Fruit fly (Drosophila melanogaster) whole organism, embryonic: Measurements from ENCODE around the gene mirr.

Experiments used
- Asciz ChIP-seq: fragments of 200-800 bp; sonication (Bioruptor generic); optimal IDR thresholded peaks from 2 replicates; lab custom pipeline; 2017; ENCODE audit warnings: missing biosample characterization, mild to moderate bottlenecking, missing genetic modification characterization, missing genetic modification reagents
- Atf6 ChIP-seq: fragments of 200-800 bp; sonication (Bioruptor generic); IDR thresholded peaks from 2 replicates; pipeline ENCODE4 v1.3.6; 2022; ENCODE audit warnings: missing biosample characterization, missing genetic modification characterization
- B-H1 ChIP-seq: fragments of 200-800 bp; sonication (Bioruptor generic); IDR thresholded peaks from 3 replicates; pipeline ENCODE4 v1.3.6; 2022; ENCODE audit warnings: missing biosample characterization, missing genetic modification characterization
- BtbVII ChIP-seq: fragments of 200-800 bp; sonication (Bioruptor generic); optimal IDR thresholded peaks from 3 replicates; lab custom pipeline; 2017; ENCODE audit warnings: missing biosample characterization, mild to moderate bottlenecking, missing genetic modification characterization
- CG10267 ChIP-seq: fragments of 200-800 bp; sonication (Bioruptor generic); optimal IDR thresholded peaks from 2 replicates; lab custom pipeline; 2018; ENCODE audit warnings: missing biosample characterization, mild to moderate bottlenecking, missing genetic modification characterization, moderate library complexity
- CG11504 ChIP-seq: fragments of 200-800 bp; sonication (Bioruptor generic); optimal IDR thresholded peaks from 3 replicates; lab custom pipeline; 2019; ENCODE audit warnings: missing biosample characterization, mild to moderate bottlenecking, missing genetic modification characterization, moderate library complexity
- CG12155 ChIP-seq: fragments of 200-800 bp; sonication (Bioruptor generic); optimal IDR thresholded peaks from 3 replicates; lab custom pipeline; 2016; ENCODE audit warnings: missing biosample characterization, missing genetic modification characterization
- CG13123 ChIP-seq: fragments of 200-800 bp; sonication (Bioruptor generic); optimal IDR thresholded peaks from 2 replicates; lab custom pipeline; 2016; ENCODE audit warnings: missing biosample characterization, missing genetic modification characterization
- CG13424 ChIP-seq: fragments of 200-800 bp; sonication (Bioruptor generic); optimal IDR thresholded peaks from 2 replicates; lab custom pipeline; 2019; ENCODE audit warnings: missing biosample characterization, mild to moderate bottlenecking, missing genetic modification characterization, moderate library complexity
- CG14014 ChIP-seq: fragments of 200-800 bp; sonication (Bioruptor generic); IDR thresholded peaks from 2 replicates; pipeline ENCODE4 v1.3.6; 2022; ENCODE audit warnings: missing biosample characterization, missing genetic modification characterization
- CG14050 ChIP-seq: fragments of 200-800 bp; sonication (Bioruptor generic); IDR thresholded peaks from 3 replicates; pipeline ENCODE4 v1.3.6; 2022; ENCODE audit warnings: missing biosample characterization, missing genetic modification characterization
- CG14710 ChIP-seq: fragments of 200-800 bp; sonication (Bioruptor generic); optimal IDR thresholded peaks from 3 replicates; lab custom pipeline; 2019; ENCODE audit warnings: missing biosample characterization, mild to moderate bottlenecking, missing genetic modification characterization, moderate library complexity
- CG17829 ChIP-seq: fragments of 200-800 bp; optimal IDR thresholded peaks from 2 replicates; lab custom pipeline; 2019; ENCODE audit warnings: missing biosample characterization, mild to moderate bottlenecking, missing genetic modification characterization, moderate library complexity
- CG2116 ChIP-seq: fragments of 200-800 bp; sonication (Bioruptor generic); optimal IDR thresholded peaks from 3 replicates; lab custom pipeline; 2018; ENCODE audit warnings: missing biosample characterization, mild to moderate bottlenecking, missing genetic modification characterization
- CG31365 ChIP-seq: fragments of 200-800 bp; sonication (Bioruptor generic); optimal IDR thresholded peaks from 2 replicates; lab custom pipeline; 2018; ENCODE audit warnings: missing biosample characterization, mild to moderate bottlenecking, missing genetic modification characterization
- CG3163 ChIP-seq: fragments of 200-800 bp; sonication (Bioruptor generic); optimal IDR thresholded peaks from 3 replicates; lab custom pipeline; 2016; ENCODE audit warnings: missing biosample characterization, missing genetic modification characterization
- CG34376 ChIP-seq: fragments of 200-800 bp; sonication (Bioruptor generic); optimal IDR thresholded peaks from 2 replicates; lab custom pipeline; 2018; ENCODE audit warnings: missing biosample characterization, mild to moderate bottlenecking, missing genetic modification characterization
- CG3838 ChIP-seq: fragments of 200-800 bp; sonication (Bioruptor generic); optimal IDR thresholded peaks from 3 replicates; lab custom pipeline; 2016; ENCODE audit warnings: missing biosample characterization, missing genetic modification characterization
- CG4282 ChIP-seq: fragments of 200-800 bp; sonication (Bioruptor generic); optimal IDR thresholded peaks from 2 replicates; lab custom pipeline; 2016; ENCODE audit warnings: missing biosample characterization, missing genetic modification characterization
- CG4360 ChIP-seq: fragments of 200-800 bp; sonication (Bioruptor generic); IDR thresholded peaks from 2 replicates; pipeline ENCODE4 v1.3.6; 2022; ENCODE audit warnings: missing biosample characterization, missing genetic modification characterization
- CG6765 ChIP-seq: fragments of 200-800 bp; sonication (Bioruptor generic); optimal IDR thresholded peaks from 3 replicates; lab custom pipeline; 2017; ENCODE audit warnings: missing biosample characterization, mild to moderate bottlenecking, missing genetic modification characterization
- CG6854 ChIP-seq: fragments of 200-800 bp; sonication (Bioruptor generic); optimal IDR thresholded peaks from 3 replicates; lab custom pipeline; 2017; ENCODE audit warnings: missing biosample characterization, mild to moderate bottlenecking, missing genetic modification characterization
- CG9437 ChIP-seq: fragments of 200-800 bp; sonication (Bioruptor generic); optimal IDR thresholded peaks from 2 replicates; lab custom pipeline; 2018; ENCODE audit warnings: missing biosample characterization, mild to moderate bottlenecking, missing genetic modification characterization
- Deaf1 ChIP-seq: fragments of 200-800 bp; optimal IDR thresholded peaks from 3 replicates; lab custom pipeline; 2019; ENCODE audit warnings: missing biosample characterization, mild to moderate bottlenecking, missing genetic modification characterization, moderate library complexity
- Dref ChIP-seq: fragments of 200-800 bp; sonication (Bioruptor generic); IDR thresholded peaks from 2 replicates; pipeline ENCODE4 v1.3.6; 2022; ENCODE audit warnings: missing biosample characterization, missing genetic modification characterization
- ERR ChIP-seq: fragments of 200-800 bp; sonication (Bioruptor generic); optimal IDR thresholded peaks from 2 replicates; lab custom pipeline; 2016; ENCODE audit warnings: missing biosample characterization, missing genetic modification characterization
- Fer1 ChIP-seq: fragments of 200-800 bp; sonication (Bioruptor generic); optimal IDR thresholded peaks from 2 replicates; lab custom pipeline; 2017; ENCODE audit warnings: missing biosample characterization, mild to moderate bottlenecking, missing genetic modification characterization
- HmgZ ChIP-seq: fragments of 200-800 bp; sonication (Bioruptor generic); optimal IDR thresholded peaks from 2 replicates; lab custom pipeline; 2018; ENCODE audit warnings: missing biosample characterization, mild to moderate bottlenecking, missing genetic modification characterization
- Kr ChIP-seq: fragments of 200-800 bp; sonication (Bioruptor generic); optimal IDR thresholded peaks from 2 replicates; lab custom pipeline; 2017; ENCODE audit warnings: missing biosample characterization, mild to moderate bottlenecking, missing genetic modification characterization
- Mrtf ChIP-seq: fragments of 200-800 bp; sonication (Bioruptor generic); IDR thresholded peaks from 3 replicates; pipeline ENCODE4 v1.3.6; 2022; ENCODE audit warnings: missing biosample characterization, missing genetic modification characterization
- Nf-YB ChIP-seq: fragments of 200-800 bp; sonication (Bioruptor generic); optimal IDR thresholded peaks from 3 replicates; lab custom pipeline; 2019; ENCODE audit warnings: missing biosample characterization, mild to moderate bottlenecking, missing genetic modification characterization, moderate library complexity
- NfI ChIP-seq: fragments of 200-800 bp; sonication (Bioruptor generic); optimal IDR thresholded peaks from 3 replicates; lab custom pipeline; 2018; ENCODE audit warnings: missing biosample characterization, mild to moderate bottlenecking, missing genetic modification characterization, moderate library complexity
- Poxn ChIP-seq: fragments of 200-800 bp; sonication (Bioruptor generic); IDR thresholded peaks from 2 replicates; pipeline ENCODE4 v1.3.6; 2022; ENCODE audit warnings: missing biosample characterization, missing genetic modification characterization
- Sin3A ChIP-seq: fragments of >200 bp; optimal IDR thresholded peaks from 2 replicates; lab custom pipeline; 2018
- Tbp ChIP-seq: fragments of >200 bp; optimal IDR thresholded peaks from 2 replicates; lab custom pipeline; 2018; ENCODE audit warnings: missing biosample characterization, missing genetic modification characterization
- ap ChIP-seq: fragments of 200-800 bp; sonication (Bioruptor generic); IDR thresholded peaks from 2 replicates; pipeline ENCODE4 v1.3.6; 2022; ENCODE audit warnings: missing biosample characterization, missing genetic modification characterization
- ara ChIP-seq: fragments of 200-800 bp; sonication (Bioruptor generic); IDR thresholded peaks from 2 replicates; pipeline ENCODE4 v1.3.6; 2022; ENCODE audit warnings: missing biosample characterization, missing genetic modification characterization
- ash1 ChIP-seq: fragments of 200-800 bp; sonication (Bioruptor generic); optimal IDR thresholded peaks from 2 replicates; lab custom pipeline; 2018; ENCODE audit warnings: missing biosample characterization, mild to moderate bottlenecking, missing genetic modification characterization
- bcd ChIP-seq: fragments of 200-800 bp; sonication (Bioruptor generic); optimal IDR thresholded peaks from 2 replicates; lab custom pipeline; 2017; ENCODE audit warnings: missing biosample characterization, mild to moderate bottlenecking, missing genetic modification characterization
- bsh ChIP-seq, 2 experiments: fragments of 200-800 bp; sonication (Bioruptor generic); optimal IDR thresholded peaks; 2 replicates each; lab custom pipeline; 2017 to 2018; ENCODE audit warnings: mild to moderate bottlenecking in 2 of 2, missing biosample characterization in 2 of 2, missing genetic modification characterization in 2 of 2, moderate library complexity in 1 of 2
- chn ChIP-seq: fragments of 200-800 bp; sonication (Bioruptor generic); optimal IDR thresholded peaks from 2 replicates; lab custom pipeline; 2016; ENCODE audit warnings: missing biosample characterization, missing genetic modification characterization
- ci ChIP-seq: fragments of 200-800 bp; sonication (Bioruptor generic); IDR thresholded peaks from 3 replicates; pipeline ENCODE4 v1.3.6; 2022; ENCODE audit warnings: missing biosample characterization, missing genetic modification characterization
- da ChIP-seq: fragments of 200-800 bp; sonication (Bioruptor generic); optimal IDR thresholded peaks from 2 replicates; lab custom pipeline; 2016; ENCODE audit warnings: missing biosample characterization, missing genetic modification characterization
- dan ChIP-seq: fragments of 200-800 bp; sonication (Bioruptor generic); IDR thresholded peaks from 2 replicates; pipeline ENCODE4 v1.3.6; 2022; ENCODE audit warnings: missing biosample characterization, missing genetic modification characterization
- fd102C ChIP-seq: fragments of 200-800 bp; sonication (Bioruptor generic); optimal IDR thresholded peaks from 2 replicates; lab custom pipeline; 2018; ENCODE audit warnings: missing biosample characterization, mild to moderate bottlenecking, missing genetic modification characterization, moderate library complexity
- kah ChIP-seq: fragments of 200-800 bp; sonication (Bioruptor generic); optimal IDR thresholded peaks from 2 replicates; lab custom pipeline; 2018; ENCODE audit warnings: missing biosample characterization, mild to moderate bottlenecking, missing genetic modification characterization
- ken ChIP-seq: fragments of 200-800 bp; sonication (Bioruptor generic); IDR thresholded peaks from 3 replicates; pipeline ENCODE4 v1.3.6; 2022; ENCODE audit warnings: missing biosample characterization, missing genetic modification characterization
- ro ChIP-seq: fragments of 200-800 bp; sonication (Bioruptor generic); IDR thresholded peaks from 2 replicates; pipeline ENCODE4 v1.3.6; 2022; ENCODE audit warnings: missing biosample characterization, missing genetic modification characterization
- tio ChIP-seq: fragments of 200-800 bp; sonication (Bioruptor generic); optimal IDR thresholded peaks from 2 replicates; lab custom pipeline; 2017; ENCODE audit warnings: missing biosample characterization, missing genetic modification characterization, inconsistent platforms
- zen ChIP-seq: fragments of 200-800 bp; sonication (Bioruptor generic); optimal IDR thresholded peaks from 3 replicates; lab custom pipeline; 2018; ENCODE audit warnings: missing biosample characterization, mild to moderate bottlenecking, missing genetic modification characterization, moderate library complexity

Gene mirr

DNA sequence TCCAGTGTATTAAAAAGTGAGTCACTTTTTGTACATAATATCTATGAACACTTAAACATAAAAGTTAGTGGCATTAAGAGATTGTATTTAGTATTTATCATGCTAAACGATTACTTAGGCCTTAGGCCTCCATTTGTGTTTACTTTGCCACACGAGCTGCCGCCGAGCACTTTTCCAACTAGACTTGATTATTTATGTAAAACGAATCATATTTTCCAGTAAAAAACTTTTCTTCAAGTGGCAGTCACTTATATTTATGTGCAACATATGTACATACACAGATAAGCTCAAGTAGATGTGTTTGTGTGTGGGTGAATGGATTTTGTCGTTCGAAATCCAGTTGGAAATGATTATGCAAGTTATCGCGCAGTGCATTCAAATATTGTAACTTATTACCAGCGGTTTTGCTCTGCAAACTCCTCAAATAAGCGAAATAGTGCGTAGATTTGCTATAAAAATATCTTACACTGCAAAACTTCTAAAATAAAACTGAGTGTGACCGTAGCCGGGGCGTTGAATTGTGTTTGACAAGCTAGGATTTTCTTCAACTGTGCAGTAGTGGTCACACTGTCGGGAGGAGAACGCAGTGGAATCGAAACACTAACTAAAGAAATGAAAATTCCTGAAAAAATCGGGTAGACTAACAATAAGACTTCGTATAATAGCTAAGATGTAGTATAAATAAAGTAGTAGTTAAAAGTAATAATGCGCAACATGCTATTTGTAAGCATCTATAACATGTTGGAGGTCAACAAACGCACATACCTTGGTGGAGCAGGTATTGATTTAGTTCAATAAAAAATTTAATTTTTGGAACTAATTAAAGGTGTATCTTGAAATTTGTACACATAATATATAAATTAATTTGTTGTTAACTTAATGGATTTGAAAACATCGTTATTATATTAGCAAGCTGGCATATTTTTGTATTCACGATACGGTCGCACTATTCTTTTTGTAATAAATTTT is 56.4 kb downstream of the mirr start, which contains the start of the genes Klc and CG10984 (continued):
- TF ChIP-seq CG4282: peak; percentile 72
- TF ChIP-seq da (GFP tag; lab: Kevin White, UChicago): no peak
- no peak for TF ChIP-seq ro (GFP tag; lab: Robert Waterston, UW)
- TF ChIP-seq BtbVII (GFP tag; lab: Kevin White, UChicago): peak; percentile 50
- TF ChIP-seq CG9437 (GFP tag; lab: Kevin White, UChicago): no peak
- TF ChIP-seq Atf6 (GFP tag; lab: Robert Waterston, UW): peak; percentile 74
- TF ChIP-seq Kr (GFP tag; lab: Kevin White, UChicago): no peak
- TF ChIP-seq bsh (GFP tag; optimal IDR thresholded peaks at IDR 0.05; lab: Kevin White, UChicago): peak; percentile 64 to 66
- no peak for TF ChIP-seq CG3838 (GFP tag; lab: Kevin White, UChicago)
- TF ChIP-seq NfI (GFP tag; lab: Kevin White, UChicago): peak; percentile 68
- TF ChIP-seq chn: peak; percentile 74
- no peak for TF ChIP-seq fd102C (GFP tag; lab: Kevin White, UChicago)
- peak; percentile 51 for TF ChIP-seq Asciz (GFP tag; lab: Kevin White, UChicago)
- TF ChIP-seq Sin3A (lab: Kevin White, UChicago): peak; percentile 34
- no peak; the same call in 1 of the 2 replicates for TF ChIP-seq ap
- TF ChIP-seq dan (GFP tag; lab: Robert Waterston, UW): no peak
- peak; percentile 71 for TF ChIP-seq CG14710
- TF ChIP-seq CG17829 (tag; lab: Kevin White, UChicago): peak; percentile 43
- TF ChIP-seq CG2116: peak; percentile 21
- TF ChIP-seq Deaf1 (tag; lab: Kevin White, UChicago): no peak
- peak; percentile 10 for TF ChIP-seq HmgZ (tag; lab: Kevin White, UChicago)
- peak; percentile 17 for TF ChIP-seq CG3163
- TF ChIP-seq kah (GFP tag; lab: Kevin White, UChicago): no peak
- TF ChIP-seq ken (GFP tag; lab: Robert Waterston, UW): peak; percentile 65; the same call in 1 of the 3 replicates
- peak; percentile 28 for TF ChIP-seq tio (GFP tag; lab: Kevin White, UChicago)
- no peak for TF ChIP-seq Poxn
- peak; percentile 18 for TF ChIP-seq CG12155
- TF ChIP-seq Dref: no peak
- peak; percentile 70 for TF ChIP-seq Fer1 (GFP tag; lab: Kevin White, UChicago)
- TF ChIP-seq CG4360 (GFP tag; lab: Robert Waterston, UW): no peak
- peak; percentile 70 for TF ChIP-seq B-H1 (GFP tag; lab: Robert Waterston, UW)
- peak; percentile 66; the same call in 1 of the 2 replicates for TF ChIP-seq CG14014 (GFP tag; lab: Robert Waterston, UW)
- no peak for TF ChIP-seq ara (GFP tag; lab: Robert Waterston, UW)
- TF ChIP-seq CG11504 (tag; lab: Kevin White, UChicago): no peak
- no peak for TF ChIP-seq CG13123 (GFP tag; lab: Kevin White, UChicago)
- TF ChIP-seq CG14050 (GFP tag; lab: Robert Waterston, UW): no peak
- no peak for TF ChIP-seq CG31365 (tag; lab: Kevin White, UChicago)
- TF ChIP-seq Tbp (GFP tag; lab: Kevin White, UChicago): no peak
- TF ChIP-seq Nf-YB: no peak
- no peak for TF ChIP-seq zen
- no peak for TF ChIP-seq ci
- TF ChIP-seq ERR: no peak
- TF ChIP-seq CG6765 (GFP tag; lab: Kevin White, UChicago): no peak
- TF ChIP-seq ash1 (GFP tag; lab: Kevin White, UChicago): no peak
- TF ChIP-seq CG34376 (GFP tag; lab: Kevin White, UChicago): peak; percentile 57
- no peak for TF ChIP-seq Mrtf (GFP tag; lab: Robert Waterston, UW)
- no peak for TF ChIP-seq bcd
- TF ChIP-seq CG6854 (GFP tag; lab: Kevin White, UChicago): no peak
- peak; percentile 42 for TF ChIP-seq CG10267
- TF ChIP-seq CG13424 (tag; lab: Kevin White, UChicago): peak; percentile 29
